Worm (Caenorhabditis elegans): ENCODE data around the gene Y69A2AR.31.
A peak's percentile ranks its signal among the peaks of the same experiment; 100 is the strongest.

DNA sequence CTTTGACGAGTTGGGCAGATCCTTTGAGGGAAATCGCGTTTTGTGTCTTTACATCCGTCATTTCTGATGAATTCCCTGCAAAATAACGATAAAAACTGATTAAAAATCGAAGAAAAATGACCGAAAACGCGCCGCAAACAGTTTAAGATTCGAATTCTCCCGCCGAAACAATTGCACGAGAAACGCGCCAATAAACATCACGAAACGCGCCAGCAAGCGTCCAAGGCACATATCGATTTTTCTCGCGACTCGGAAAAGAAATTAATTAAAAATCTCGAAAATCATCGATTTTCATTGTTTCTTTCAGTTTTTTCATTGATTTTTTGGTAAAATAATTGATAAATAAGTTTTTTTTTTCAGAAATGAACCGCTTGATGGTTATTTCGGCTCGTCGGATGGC, 22.9 kb downstream of the Y69A2AR.31 start, which contains the start of the genes mdf-2 and nduv-3:
- TF ChIP-seq ceh-44 (GFP tag; IDR thresholded peaks at IDR 0.05) (no peak), skn-1 (tag; optimal IDR thresholded peaks at IDR 0.05) (no peak), madf-5 (GFP tag; IDR thresholded peaks at IDR 0.05) (no peak), nhr-237 (tag; optimal IDR thresholded peaks at IDR 0.05) (no peak), F49E8.2 (tag; optimal IDR thresholded peaks at IDR 0.05; ENCODE audit: borderline replicate concordance) (no peak), ztf-11 (tag; optimal IDR thresholded peaks at IDR 0.05) (no peak), lsy-2 (tag; optimal IDR thresholded peaks at IDR 0.05) (peak in 1 of 2 experiments; percentile 91), nhr-25 (tag; optimal IDR thresholded peaks at IDR 0.05; ENCODE audit: borderline replicate concordance, insufficient read depth) (no peak)

All from whole organism, L4 larva.